Worm (Caenorhabditis elegans): Measurements from ENCODE around the gene srr-1.

ce11 chrV:13046125-13047123, 7.1 kb downstream of the srr-1 start:
- TF ChIP-seq nhr-77 (tag; optimal IDR thresholded peaks at IDR 0.05) (no peak), ceh-82 (tag; optimal IDR thresholded peaks at IDR 0.05) (no peak), snpc-4 (tag; optimal IDR thresholded peaks at IDR 0.05) (no peak), zag-1 (tag; optimal IDR thresholded peaks at IDR 0.05) (no peak), egl-27 (tag; optimal IDR thresholded peaks at IDR 0.05) (no peak), ama-1 (optimal IDR thresholded peaks at IDR 0.05) (no peak), unc-62 (GFP tag; optimal IDR thresholded peaks at IDR 0.05) (no peak), blmp-1 (tag; optimal IDR thresholded peaks at IDR 0.05; ENCODE audit: insufficient read depth) (peak; percentile 23), C34F6.9 (tag; optimal IDR thresholded peaks at IDR 0.05) (no peak), dmd-4 (tag; optimal IDR thresholded peaks at IDR 0.05) (no peak)

Measured in whole organism, L2 larva.